Worm (Caenorhabditis elegans) whole organism, young adult: Measurements from ENCODE around the gene usp-33.

Experiments used
- F49E8.2 ChIP-seq: sonication (generic microtip); optimal IDR thresholded peaks from 3 replicates; lab custom pipeline; 2017; ENCODE audit warnings: missing genetic modification characterization, mild to moderate bottlenecking, missing compliant biosample characterization, antibody characterized with exemption, moderate library complexity; ENCODE audit not compliant: insufficient read depth
- K11D2.4 ChIP-seq: fragments of 200-800 bp; sonication (Bioruptor generic); IDR thresholded peaks from 2 replicates; pipeline ENCODE4 v1.3.6; 2022; ENCODE audit warnings: missing genetic modification reagents, missing genetic modification characterization, missing compliant biosample characterization
- Y53G8AR.9 ChIP-seq: fragments of 200-800 bp; sonication (Bioruptor generic); conservative IDR thresholded peaks from 2 replicates; pipeline ENCODE4 v1.3.6; 2022; ENCODE audit warnings: missing genetic modification reagents, missing genetic modification characterization, missing compliant biosample characterization
- ama-1 ChIP-seq, 3 experiments: fragments of 150-350 bp in 1 of 3; sonication (generic microtip) in 2 of 3; optimal IDR thresholded peaks; 2 replicates each; lab custom pipeline; 2014 to 2018; ENCODE audit warnings: missing biosample characterization in 2 of 3, missing genetic modification characterization in 2 of 3, missing genetic modification reagents in 2 of 3
- ccch-3 ChIP-seq: fragments of 200-800 bp; sonication (Bioruptor generic); optimal IDR thresholded peaks from 2 replicates; lab custom pipeline; 2018; ENCODE audit warnings: mild to moderate bottlenecking, missing genetic modification characterization, missing compliant biosample characterization
- chd-7 ChIP-seq: sonication (generic microtip); optimal IDR thresholded peaks from 2 replicates; lab custom pipeline; 2016; ENCODE audit warnings: mild to moderate bottlenecking, missing genetic modification characterization, moderate library complexity, missing compliant biosample characterization
- snpc-1.1 ChIP-seq: sonication (generic microtip); optimal IDR thresholded peaks from 2 replicates; lab custom pipeline; 2017; ENCODE audit warnings: missing genetic modification characterization, mild to moderate bottlenecking, missing compliant biosample characterization, antibody characterized with exemption, moderate library complexity, missing genotype, missing genetic modification reagents; ENCODE audit not compliant: insufficient read depth
- unc-62 ChIP-seq: fragments of 150-350 bp; optimal IDR thresholded peaks from 2 replicates; lab custom pipeline; 2014; ENCODE audit warnings: missing biosample characterization, missing genetic modification reagents, missing genetic modification characterization
- zfh-2 ChIP-seq: fragments of 200-800 bp; sonication (Bioruptor generic); conservative IDR thresholded peaks from 2 replicates; pipeline ENCODE4 v1.3.6; 2022; ENCODE audit warnings: missing genetic modification reagents, missing genetic modification characterization, missing compliant biosample characterization

DNA sequence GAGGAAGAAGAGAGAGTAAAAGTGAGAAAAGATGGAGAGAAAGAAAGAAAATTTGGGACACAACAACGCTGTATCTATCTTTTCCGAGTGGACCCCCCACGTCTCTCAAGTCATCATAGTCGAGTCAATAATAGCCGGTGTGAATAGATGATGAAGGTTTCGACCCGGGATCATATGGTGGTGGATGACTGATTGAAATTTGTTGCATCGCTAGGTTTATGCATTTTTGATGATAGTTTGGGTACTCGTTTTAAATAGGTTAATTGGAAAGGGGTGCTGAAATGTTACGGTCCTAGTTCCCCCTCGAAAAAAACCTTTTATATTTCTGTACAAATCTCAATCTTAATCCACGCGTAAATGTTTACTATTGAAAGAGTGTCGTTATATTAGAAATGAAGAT is 35.6 kb upstream of the usp-33 start:
- TF ChIP-seq Y53G8AR.9 (GFP tag; lab: Robert Waterston, UW) (no peak), snpc-1.1 (tag; lab: Kevin White, UChicago) (no peak), ama-1 (optimal IDR thresholded peaks at IDR 0.05; lab: Kevin White, UChicago) (no peak), ama-1 (GFP tag; optimal IDR thresholded peaks at IDR 0.05; lab: Kevin White, UChicago) (no peak), chd-7 (tag; lab: Kevin White, UChicago) (no peak), unc-62 (no peak), K11D2.4 (no peak), zfh-2 (GFP tag; lab: Robert Waterston, UW) (no peak), F49E8.2 (no peak), ccch-3 (GFP tag; lab: Kevin White, UChicago) (no peak)
